Worm (Caenorhabditis elegans) whole organism, L4/young adult: ENCODE measurements around the gene F40G9.12.

Experiments
- W03F9.2 ChIP-seq: fragments of 150-350 bp; optimal IDR thresholded peaks from 2 replicates; lab custom pipeline; 2014; ENCODE audit warnings: missing biosample characterization, missing genetic modification characterization
- dao-5 ChIP-seq: sonication (generic microtip); optimal IDR thresholded peaks from 2 replicates; lab custom pipeline; 2016; ENCODE audit warnings: missing genotype, missing genetic modification characterization, moderate library complexity, missing compliant biosample characterization
- him-1 ChIP-seq: sonication (generic microtip); optimal IDR thresholded peaks from 2 replicates; lab custom pipeline; 2016; ENCODE audit warnings: missing genotype, missing genetic modification reagents, missing genetic modification characterization, missing compliant biosample characterization

ce11 chrIII:182080-182479 is 10.4 kb downstream of the F40G9.12 start, which contains the start of gene F40G9.15:
- TF ChIP-seq him-1 (tag; lab: Kevin White, UChicago), result no peak
- no peak for TF ChIP-seq W03F9.2
- TF ChIP-seq dao-5 (tag; lab: Kevin White, UChicago), result no peak
